Fruit fly (Drosophila melanogaster): ENCODE data around the gene DIP-iota.

Gene DIP-iota

dm6 chr2L:6595027-6595426 lies 26.5 kb downstream of the DIP-iota start:
- TF ChIP-seq Dad (GFP tag; optimal IDR thresholded peaks at IDR 0.05): no peak
- no peak for TF ChIP-seq luna (GFP tag; optimal IDR thresholded peaks at IDR 0.05)
- TF ChIP-seq CG14710 (tag; optimal IDR thresholded peaks at IDR 0.05): no peak
- no peak for TF ChIP-seq Ets65A (GFP tag)
- no peak for TF ChIP-seq Opbp (GFP tag; IDR thresholded peaks at IDR 0.05; ENCODE audit: partially characterized antibody)
- TF ChIP-seq tin (GFP tag; optimal IDR thresholded peaks at IDR 0.05): no peak
- TF ChIP-seq CG32767 (GFP tag; IDR thresholded peaks at IDR 0.05): no peak
- TF ChIP-seq CG7745 (tag; optimal IDR thresholded peaks at IDR 0.05): no peak
- TF ChIP-seq CG9609 (GFP tag; optimal IDR thresholded peaks at IDR 0.05): no peak
- peak; percentile 30 for TF ChIP-seq CG9437 (GFP tag; optimal IDR thresholded peaks at IDR 0.05)
- TF ChIP-seq CG5953 (GFP tag; IDR thresholded peaks at IDR 0.05): no peak
- no peak for TF ChIP-seq twi (tag; optimal IDR thresholded peaks at IDR 0.05)
- no peak for TF ChIP-seq CG9215 (GFP tag; IDR thresholded peaks at IDR 0.05)
- no peak for TF ChIP-seq fd3F (GFP tag; optimal IDR thresholded peaks at IDR 0.05)
- no peak for TF ChIP-seq CG30431 (GFP tag; optimal IDR thresholded peaks at IDR 0.05)
- TF ChIP-seq E2f2 (GFP tag; IDR thresholded peaks at IDR 0.05): no peak
- no peak for TF ChIP-seq ci (GFP tag; IDR thresholded peaks at IDR 0.05)
- no peak for TF ChIP-seq slou (GFP tag; optimal IDR thresholded peaks at IDR 0.05)
- TF ChIP-seq CG1647 (GFP tag; optimal IDR thresholded peaks at IDR 0.05): no peak
- TF ChIP-seq her (GFP tag; optimal IDR thresholded peaks at IDR 0.05): no peak
- TF ChIP-seq CG3995 (GFP tag; optimal IDR thresholded peaks at IDR 0.05): no peak
- no peak for TF ChIP-seq chn (GFP tag; optimal IDR thresholded peaks at IDR 0.05)
- TF ChIP-seq CG31441 (GFP tag; IDR thresholded peaks at IDR 0.05): no peak
- no peak for TF ChIP-seq CG17912 (GFP tag; optimal IDR thresholded peaks at IDR 0.05)
- TF ChIP-seq PHDP (tag; optimal IDR thresholded peaks at IDR 0.05): peak; percentile 57
- TF ChIP-seq psq (GFP tag; optimal IDR thresholded peaks at IDR 0.05): no peak
- TF ChIP-seq CG2202 (tag; optimal IDR thresholded peaks at IDR 0.05): peak; percentile 28
- TF ChIP-seq HLH4C (GFP tag; IDR thresholded peaks at IDR 0.05; ENCODE audit: partially characterized antibody): no peak
- TF ChIP-seq CG9797 (GFP tag; optimal IDR thresholded peaks at IDR 0.05): no peak
- no peak for TF ChIP-seq Asciz (GFP tag; optimal IDR thresholded peaks at IDR 0.05)
- no peak for TF ChIP-seq CG13775 (GFP tag; optimal IDR thresholded peaks at IDR 0.05)
- no peak for TF ChIP-seq Blimp-1 (GFP tag; optimal IDR thresholded peaks at IDR 0.05)
- TF ChIP-seq Dbx (GFP tag; IDR thresholded peaks at IDR 0.05): no peak
- no peak for TF ChIP-seq Sin3A (optimal IDR thresholded peaks at IDR 0.05)
- TF ChIP-seq gfzf (GFP tag; optimal IDR thresholded peaks at IDR 0.05): no peak
- TF ChIP-seq dati (GFP tag; IDR thresholded peaks at IDR 0.05): no peak
- no peak for TF ChIP-seq CG8924 (tag; optimal IDR thresholded peaks at IDR 0.05)
- TF ChIP-seq ems (GFP tag; optimal IDR thresholded peaks at IDR 0.05): no peak
- no peak for TF ChIP-seq ro (GFP tag; IDR thresholded peaks at IDR 0.05)
- TF ChIP-seq CG11247 (GFP tag; IDR thresholded peaks at IDR 0.05): no peak
- no peak for TF ChIP-seq Dip2 (GFP tag; IDR thresholded peaks at IDR 0.05)
- TF ChIP-seq CG16863 (GFP tag; optimal IDR thresholded peaks at IDR 0.05): no peak
- TF ChIP-seq CG17385 (GFP tag; optimal IDR thresholded peaks at IDR 0.05): peak; percentile 15
- TF ChIP-seq maf-S (GFP tag; optimal IDR thresholded peaks at IDR 0.05): no peak
- no peak for TF ChIP-seq D19A (tag; optimal IDR thresholded peaks at IDR 0.05)
- TF ChIP-seq odd (GFP tag; optimal IDR thresholded peaks at IDR 0.05): no peak
- TF ChIP-seq CkIIα-i1 (GFP tag; IDR thresholded peaks at IDR 0.05): no peak
- TF ChIP-seq CG12391 (tag; optimal IDR thresholded peaks at IDR 0.05): peak; percentile 75
- TF ChIP-seq wek (GFP tag; optimal IDR thresholded peaks at IDR 0.05): no peak
- peak; percentile 69 for TF ChIP-seq CG8388 (GFP tag; optimal IDR thresholded peaks at IDR 0.05)
- peak; percentile 19 for TF ChIP-seq Oli (tag; optimal IDR thresholded peaks at IDR 0.05)
- TF ChIP-seq CG11695 (GFP tag; IDR thresholded peaks at IDR 0.05): no peak
- no peak for TF ChIP-seq CG11723 (GFP tag; optimal IDR thresholded peaks at IDR 0.05)
